Worm (Caenorhabditis elegans) whole organism, young adult: ENCODE measurements around the gene F14D7.2.

Experiments used
- ama-1 ChIP-seq, 3 experiments: fragments of 150-350 bp in 1 of 3; sonication (generic microtip) in 2 of 3; optimal IDR thresholded peaks; 2 replicates each; lab custom pipeline; 2014 to 2018; ENCODE audit warnings: missing biosample characterization in 2 of 3, missing genetic modification characterization in 2 of 3, missing genetic modification reagents in 2 of 3
- aptf-2 ChIP-seq: fragments of 200-800 bp; sonication (Bioruptor generic); conservative IDR thresholded peaks from 2 replicates; pipeline ENCODE4 v1.3.6; 2022; ENCODE audit warnings: missing genetic modification reagents, missing genetic modification characterization, missing compliant biosample characterization
- bed-2 ChIP-seq: fragments of 200-800 bp; sonication (Bioruptor generic); IDR thresholded peaks from 2 replicates; pipeline ENCODE4 v1.3.6; 2022; ENCODE audit warnings: missing genetic modification reagents, missing genetic modification characterization, missing compliant biosample characterization
- cebp-1 ChIP-seq, 2 experiments: fragments of 200-800 bp in 1 of 2; sonication (Bioruptor generic) in 1 of 2; sonication (generic microtip) in 1 of 2; IDR thresholded peaks in 1 of 2; optimal IDR thresholded peaks in 1 of 2; 2 replicates each; pipeline versions ENCODE4 v1.3.6 to Lab custom; 2017 to 2022; ENCODE audit warnings: missing compliant biosample characterization in 2 of 2, missing genetic modification characterization in 2 of 2, mild to moderate bottlenecking in 1 of 2, missing genetic modification reagents in 1 of 2, moderate library complexity in 1 of 2
- chd-7 ChIP-seq: sonication (generic microtip); optimal IDR thresholded peaks from 2 replicates; lab custom pipeline; 2016; ENCODE audit warnings: mild to moderate bottlenecking, missing genetic modification characterization, moderate library complexity, missing compliant biosample characterization
- ztf-25 ChIP-seq: fragments of 200-800 bp; sonication (Bioruptor generic); IDR thresholded peaks from 2 replicates; pipeline ENCODE4 v1.3.6; 2022; ENCODE audit warnings: missing genetic modification reagents, missing genetic modification characterization, missing compliant biosample characterization

DNA sequence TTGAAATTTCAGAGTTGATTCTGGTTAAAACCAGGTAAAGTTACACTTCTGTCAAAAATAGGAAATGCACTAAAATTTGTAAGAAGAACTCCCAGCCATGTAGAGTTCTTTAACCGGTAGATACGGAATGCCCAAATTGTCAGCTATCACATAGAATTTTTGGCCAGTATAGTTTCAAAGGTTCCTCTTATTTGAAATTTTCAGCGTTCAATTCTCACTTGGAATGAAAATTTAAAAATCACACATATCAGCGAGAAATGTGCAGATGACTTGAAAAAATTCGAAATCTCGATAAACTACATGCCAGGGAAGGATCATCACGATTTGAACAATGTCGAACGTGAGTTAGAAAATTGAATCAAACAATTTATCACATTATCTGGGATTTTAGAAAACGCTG, 3.0 kb upstream of the F14D7.2 start, which contains the start of gene F14D7.3:
- no peak for TF ChIP-seq ztf-25 (GFP tag; lab: Robert Waterston, UW)
- no peak for TF ChIP-seq chd-7
- no peak for TF ChIP-seq ama-1 (optimal IDR thresholded peaks at IDR 0.05; lab: Kevin White, UChicago)
- no peak for TF ChIP-seq ama-1 (GFP tag; optimal IDR thresholded peaks at IDR 0.05; lab: Kevin White, UChicago)
- TF ChIP-seq bed-2 = no peak
- no peak for TF ChIP-seq aptf-2 (GFP tag; lab: Robert Waterston, UW)
- TF ChIP-seq cebp-1 (GFP tag; IDR thresholded peaks at IDR 0.05; lab: Robert Waterston, UW) = no peak
- TF ChIP-seq cebp-1 (tag; optimal IDR thresholded peaks at IDR 0.05; lab: Kevin White, UChicago) = no peak
